Worm (Caenorhabditis elegans) whole organism, young adult: Measurements from ENCODE around the gene idpc-5.

Source experiments
- F10E7.11 ChIP-seq: sonication (generic microtip); optimal IDR thresholded peaks from 2 replicates; lab custom pipeline; 2017; ENCODE audit warnings: mild to moderate bottlenecking, missing genetic modification characterization, moderate library complexity, missing compliant biosample characterization
- F37B4.10 ChIP-seq: fragments of 200-800 bp; sonication (Bioruptor generic); IDR thresholded peaks from 2 replicates; pipeline ENCODE4 v1.3.6; 2022; ENCODE audit warnings: missing genetic modification characterization, missing compliant biosample characterization
- F49E8.2 ChIP-seq: sonication (generic microtip); optimal IDR thresholded peaks from 3 replicates; lab custom pipeline; 2017; ENCODE audit warnings: missing genetic modification characterization, mild to moderate bottlenecking, missing compliant biosample characterization, antibody characterized with exemption, moderate library complexity; ENCODE audit not compliant: insufficient read depth
- F55B11.4 ChIP-seq: sonication (generic microtip); optimal IDR thresholded peaks from 2 replicates; lab custom pipeline; 2016; ENCODE audit warnings: missing compliant biosample characterization, missing genetic modification characterization, borderline replicate concordance; ENCODE audit not compliant: insufficient read depth
- K12H6.12 ChIP-seq: fragments of 200-800 bp; sonication (Bioruptor generic); optimal IDR thresholded peaks from 2 replicates; lab custom pipeline; 2018; ENCODE audit warnings: mild to moderate bottlenecking, missing genetic modification characterization, missing compliant biosample characterization
- T07F8.4 ChIP-seq: sonication (generic microtip); optimal IDR thresholded peaks from 2 replicates; lab custom pipeline; 2016; ENCODE audit warnings: mild to moderate bottlenecking, missing genetic modification characterization, moderate library complexity, missing compliant biosample characterization
- T26A5.8 ChIP-seq: sonication (generic microtip); optimal IDR thresholded peaks from 2 replicates; lab custom pipeline; 2016; ENCODE audit warnings: missing genetic modification characterization, missing compliant biosample characterization
- Y53G8AR.9 ChIP-seq: fragments of 200-800 bp; sonication (Bioruptor generic); conservative IDR thresholded peaks from 2 replicates; pipeline ENCODE4 v1.3.6; 2022; ENCODE audit warnings: missing genetic modification reagents, missing genetic modification characterization, missing compliant biosample characterization
- Y56A3A.18 ChIP-seq: fragments of 200-800 bp; sonication (Bioruptor generic); IDR thresholded peaks from 2 replicates; pipeline ENCODE4 v1.3.6; 2022; ENCODE audit warnings: missing genetic modification reagents, missing genetic modification characterization, missing compliant biosample characterization
- Y95B8A.8 ChIP-seq: fragments of 200-800 bp; sonication (Bioruptor generic); IDR thresholded peaks from 2 replicates; pipeline ENCODE4 v1.3.6; 2022; ENCODE audit warnings: missing genetic modification reagents, missing genetic modification characterization, missing compliant biosample characterization
- ZK185.1 ChIP-seq: sonication (generic microtip); optimal IDR thresholded peaks from 2 replicates; lab custom pipeline; 2016; ENCODE audit warnings: mild to moderate bottlenecking, missing genetic modification characterization, missing compliant biosample characterization; ENCODE audit not compliant: poor library complexity, severe bottlenecking
- attf-3 ChIP-seq: fragments of 200-800 bp; sonication (Bioruptor generic); conservative IDR thresholded peaks from 2 replicates; pipeline ENCODE4 v1.3.6; 2022; ENCODE audit warnings: missing genetic modification reagents, missing genetic modification characterization, missing compliant biosample characterization
- attf-5 ChIP-seq: fragments of 200-800 bp; sonication (Bioruptor generic); optimal IDR thresholded peaks from 2 replicates; lab custom pipeline; 2018; ENCODE audit warnings: mild to moderate bottlenecking, missing genetic modification characterization, missing compliant biosample characterization
- attf-6 ChIP-seq: fragments of 200-800 bp; sonication (Bioruptor generic); IDR thresholded peaks from 2 replicates; pipeline ENCODE4 v1.3.6; 2022; ENCODE audit warnings: missing genetic modification reagents, missing genetic modification characterization, missing compliant biosample characterization
- ceh-100 ChIP-seq: fragments of 200-800 bp; sonication (Bioruptor generic); IDR thresholded peaks from 2 replicates; pipeline ENCODE4 v1.3.6; 2022; ENCODE audit warnings: missing genetic modification reagents, missing genetic modification characterization, missing compliant biosample characterization
- ceh-79 ChIP-seq: sonication (generic microtip); optimal IDR thresholded peaks from 2 replicates; lab custom pipeline; 2017; ENCODE audit warnings: mild to moderate bottlenecking, missing genetic modification characterization, missing compliant biosample characterization
- chd-7 ChIP-seq: sonication (generic microtip); optimal IDR thresholded peaks from 2 replicates; lab custom pipeline; 2016; ENCODE audit warnings: mild to moderate bottlenecking, missing genetic modification characterization, moderate library complexity, missing compliant biosample characterization
- dpff-1 ChIP-seq: sonication (generic microtip); optimal IDR thresholded peaks from 2 replicates; lab custom pipeline; 2017; ENCODE audit warnings: mild to moderate bottlenecking, missing genetic modification characterization, missing compliant biosample characterization
- hlh-12 ChIP-seq: sonication (generic microtip); optimal IDR thresholded peaks from 2 replicates; lab custom pipeline; 2016; ENCODE audit warnings: missing genetic modification characterization, missing compliant biosample characterization
- hmg-20 ChIP-seq: fragments of 200-800 bp; sonication (Bioruptor generic); IDR thresholded peaks from 2 replicates; pipeline ENCODE4 v1.3.6; 2022; ENCODE audit warnings: missing genetic modification reagents, missing genetic modification characterization, missing compliant biosample characterization
- lag-1 ChIP-seq: fragments of 200-800 bp; sonication (Bioruptor generic); IDR thresholded peaks from 2 replicates; pipeline ENCODE4 v1.3.6; 2022; ENCODE audit warnings: missing genetic modification reagents, missing genetic modification characterization, missing compliant biosample characterization
- lin-54 ChIP-seq: fragments of 200-800 bp; sonication (Bioruptor generic); optimal IDR thresholded peaks from 2 replicates; lab custom pipeline; 2018; ENCODE audit warnings: mild to moderate bottlenecking, missing genetic modification characterization, missing compliant biosample characterization
- lsl-1 ChIP-seq: fragments of 200-800 bp; sonication (Bioruptor generic); optimal IDR thresholded peaks from 2 replicates; lab custom pipeline; 2018; ENCODE audit warnings: mild to moderate bottlenecking, missing genetic modification characterization, moderate library complexity, missing compliant biosample characterization
- madf-10 ChIP-seq: sonication (generic microtip); optimal IDR thresholded peaks from 2 replicates; lab custom pipeline; 2016; ENCODE audit warnings: mild to moderate bottlenecking, missing genetic modification characterization, missing compliant biosample characterization
- madf-8 ChIP-seq: fragments of 200-800 bp; sonication (Bioruptor generic); conservative IDR thresholded peaks from 2 replicates; pipeline ENCODE4 v1.3.6; 2022; ENCODE audit warnings: missing genetic modification reagents, missing genetic modification characterization, missing compliant biosample characterization
- mel-28 ChIP-seq: sonication (generic microtip); optimal IDR thresholded peaks from 2 replicates; lab custom pipeline; 2016; ENCODE audit warnings: borderline replicate concordance, mild to moderate bottlenecking, missing genetic modification characterization, missing compliant biosample characterization
- nhr-27 ChIP-seq: fragments of 200-800 bp; sonication (Bioruptor generic); optimal IDR thresholded peaks from 2 replicates; lab custom pipeline; 2018; ENCODE audit warnings: mild to moderate bottlenecking, missing genetic modification characterization, moderate library complexity, missing compliant biosample characterization
- nhr-80 ChIP-seq: sonication (generic microtip); optimal IDR thresholded peaks from 2 replicates; lab custom pipeline; 2016; ENCODE audit warnings: missing genetic modification characterization, missing compliant biosample characterization
- pbrm-1 ChIP-seq: fragments of 200-800 bp; sonication (Bioruptor generic); IDR thresholded peaks from 2 replicates; pipeline ENCODE4 v1.3.6; 2022; ENCODE audit warnings: missing genetic modification reagents, missing genetic modification characterization, missing compliant biosample characterization
- snpc-1.1 ChIP-seq: sonication (generic microtip); optimal IDR thresholded peaks from 2 replicates; lab custom pipeline; 2017; ENCODE audit warnings: missing genetic modification characterization, mild to moderate bottlenecking, missing compliant biosample characterization, antibody characterized with exemption, moderate library complexity, missing genotype, missing genetic modification reagents; ENCODE audit not compliant: insufficient read depth
- snpc-3.4 ChIP-seq: sonication (generic microtip); optimal IDR thresholded peaks from 2 replicates; lab custom pipeline; 2017; ENCODE audit warnings: missing genetic modification characterization, mild to moderate bottlenecking, missing compliant biosample characterization, antibody characterized with exemption, moderate library complexity, missing genotype, missing genetic modification reagents
- somi-1 ChIP-seq: fragments of 200-800 bp; sonication (Bioruptor generic); optimal IDR thresholded peaks from 2 replicates; lab custom pipeline; 2018; ENCODE audit warnings: mild to moderate bottlenecking, missing genetic modification characterization, missing compliant biosample characterization
- tbp1 ChIP-seq: fragments of 200-800 bp; sonication (Bioruptor generic); optimal IDR thresholded peaks from 2 replicates; lab custom pipeline; 2018; ENCODE audit warnings: mild to moderate bottlenecking, missing genetic modification characterization, missing compliant biosample characterization
- unc-62 ChIP-seq: fragments of 150-350 bp; optimal IDR thresholded peaks from 2 replicates; lab custom pipeline; 2014; ENCODE audit warnings: missing biosample characterization, missing genetic modification reagents, missing genetic modification characterization
- xnd-1 ChIP-seq: sonication (generic microtip); optimal IDR thresholded peaks from 2 replicates; lab custom pipeline; 2016; ENCODE audit warnings: missing genotype, missing genetic modification reagents, missing genetic modification characterization, missing compliant biosample characterization
- ztf-18 ChIP-seq: sonication (generic microtip); optimal IDR thresholded peaks from 2 replicates; lab custom pipeline; 2016; ENCODE audit warnings: missing genotype, mild to moderate bottlenecking, missing genetic modification characterization, missing compliant biosample characterization
- ztf-28 ChIP-seq: fragments of 200-800 bp; sonication (Bioruptor generic); IDR thresholded peaks from 2 replicates; pipeline ENCODE4 v1.3.6; 2022; ENCODE audit warnings: missing genetic modification reagents, missing genetic modification characterization, missing compliant biosample characterization
- ztf-3 ChIP-seq: fragments of 200-800 bp; sonication (Bioruptor generic); optimal IDR thresholded peaks from 2 replicates; lab custom pipeline; 2018; ENCODE audit warnings: mild to moderate bottlenecking, missing genetic modification characterization, missing compliant biosample characterization

Gene idpc-5

ce11 chrV:9622834-9623233, at the start of gene idpc-5:
idpc-5 (minus strand) TSS chrV:9622934.
- no peak for TF ChIP-seq attf-3 (GFP tag; lab: Robert Waterston, UW)
- no peak for TF ChIP-seq chd-7 (tag; lab: Kevin White, UChicago)
- TF ChIP-seq somi-1, result no peak
- no peak for TF ChIP-seq hmg-20 (GFP tag; lab: Robert Waterston, UW)

- no peak for TF ChIP-seq snpc-3.4 (tag; lab: Kevin White, UChicago)
- no peak for TF ChIP-seq tbp1 (GFP tag; lab: Kevin White, UChicago)
- no peak for TF ChIP-seq lsl-1 (GFP tag; lab: Kevin White, UChicago)
- peak; percentile 3 for TF ChIP-seq nhr-80
- TF ChIP-seq somi-1, result no peak
- TF ChIP-seq ceh-100 (GFP tag; lab: Robert Waterston, UW), result no peak
- no peak for TF ChIP-seq Y56A3A.18 (GFP tag; lab: Robert Waterston, UW)
Observed at ce11 chrV:9672495-9672894, 49.8 kb upstream of the idpc-5 start.

- TF ChIP-seq snpc-1.1 (tag; lab: Kevin White, UChicago) (no peak), hlh-12 (tag; lab: Kevin White, UChicago) (no peak), madf-10 (tag; lab: Kevin White, UChicago) (no peak), attf-5 (GFP tag; lab: Kevin White, UChicago) (no peak), nhr-27 (tag; lab: Kevin White, UChicago) (no peak), ztf-28 (GFP tag; lab: Robert Waterston, UW) (no peak), dpff-1 (no peak), F55B11.4 (tag; lab: Kevin White, UChicago) (no peak), T07F8.4 (no peak), unc-62 (no peak), pbrm-1 (no peak), ceh-79 (tag; lab: Kevin White, UChicago) (no peak), madf-8 (GFP tag; lab: Robert Waterston, UW) (no peak), ztf-18 (no peak), F49E8.2 (tag; lab: Kevin White, UChicago) (no peak), attf-6 (GFP tag; lab: Robert Waterston, UW) (no peak), somi-1 (no peak), xnd-1 (tag; lab: Kevin White, UChicago) (no peak), F10E7.11 (tag; lab: Kevin White, UChicago) (no peak), lag-1 (GFP tag; lab: Robert Waterston, UW) (no peak)
Observed at ce11 chrV:9666394-9666793, 43.7 kb upstream of the idpc-5 start, which contains the start of gene ZK287.1. ZK287.1 (plus strand) TSS chrV:9666694.

- peak; percentile 21 for TF ChIP-seq ZK185.1
- no peak for TF ChIP-seq lin-54 (GFP tag; lab: Kevin White, UChicago)
- no peak for TF ChIP-seq T26A5.8
- 0 out of 2 replicates have a peak, but pooled peaks have one; percentile 28 for TF ChIP-seq Y56A3A.18 (GFP tag; lab: Robert Waterston, UW)
- TF ChIP-seq F37B4.10 (GFP tag; lab: Robert Waterston, UW), result no peak
- no peak for TF ChIP-seq Y95B8A.8
- TF ChIP-seq ztf-3 (GFP tag; lab: Kevin White, UChicago), result no peak
- no peak for TF ChIP-seq Y53G8AR.9 (GFP tag; lab: Robert Waterston, UW)
- no peak for TF ChIP-seq madf-10 (tag; lab: Kevin White, UChicago)
- TF ChIP-seq K12H6.12 (tag; lab: Kevin White, UChicago), result peak; percentile 5
- no peak for TF ChIP-seq mel-28 (tag; lab: Kevin White, UChicago)
Observed at ce11 chrV:9664620-9665019, 41.9 kb upstream of the idpc-5 start.
